Fruit fly (Drosophila melanogaster): Measurements from ENCODE around the gene nau.

nau gene

DNA sequence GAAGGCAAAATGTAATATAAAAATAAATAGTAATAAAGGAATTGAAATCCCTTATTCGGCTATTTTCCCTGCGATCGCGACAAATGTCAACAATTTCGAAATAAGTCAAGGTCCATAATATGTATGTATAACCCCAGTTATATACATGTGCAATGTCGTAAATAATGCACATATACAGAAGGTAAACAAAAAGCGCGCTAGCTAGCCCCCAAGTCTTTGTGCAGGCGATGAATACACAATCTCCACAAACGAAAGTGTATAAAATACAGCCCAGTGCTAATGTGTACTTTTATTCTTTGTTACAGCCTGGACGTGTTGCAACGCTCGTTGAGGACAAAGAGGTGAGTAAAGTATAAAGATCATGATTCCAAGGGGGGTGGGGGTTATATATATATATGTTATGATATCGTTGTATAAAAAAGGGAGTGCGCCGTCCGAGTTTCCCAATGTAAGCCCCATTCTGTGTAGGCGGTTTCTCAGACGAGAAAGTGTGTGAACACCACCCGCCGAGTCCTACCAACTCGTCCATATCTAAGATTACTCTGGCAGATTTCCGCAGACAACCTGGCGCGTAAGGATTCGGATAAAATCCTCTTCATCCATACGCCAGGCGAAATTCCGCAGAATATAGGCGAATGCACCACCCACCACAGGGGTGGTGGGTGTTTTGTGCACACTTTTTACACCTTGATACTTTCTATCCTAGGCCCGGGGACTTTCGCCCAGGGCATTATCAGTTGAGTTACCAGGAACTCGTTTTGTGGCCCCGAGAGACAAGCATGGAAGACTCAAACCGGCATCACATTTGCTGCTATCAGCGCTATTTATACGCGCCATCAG is 11.7 kb upstream of the nau start (continued):
- TF ChIP-seq CG3407 (GFP tag; optimal IDR thresholded peaks at IDR 0.05) (no peak), MESR4 (GFP tag; optimal IDR thresholded peaks at IDR 0.05) (no peak), inv (GFP tag; IDR thresholded peaks at IDR 0.05; ENCODE audit: partially characterized antibody) (peak; percentile 45), bsh (GFP tag; optimal IDR thresholded peaks at IDR 0.05) (no peak), Fer3 (tag; optimal IDR thresholded peaks at IDR 0.05) (no peak), stc (GFP tag; IDR thresholded peaks at IDR 0.05) (0 out of 2 replicates have a peak, but pooled peaks have one; percentile 32), emc (GFP tag; optimal IDR thresholded peaks at IDR 0.05) (no peak), Hmx (GFP tag; optimal IDR thresholded peaks at IDR 0.05) (no peak), CG12219 (GFP tag; optimal IDR thresholded peaks at IDR 0.05) (peak; percentile 45), insv (GFP tag; optimal IDR thresholded peaks at IDR 0.05) (no peak)

DNA sequence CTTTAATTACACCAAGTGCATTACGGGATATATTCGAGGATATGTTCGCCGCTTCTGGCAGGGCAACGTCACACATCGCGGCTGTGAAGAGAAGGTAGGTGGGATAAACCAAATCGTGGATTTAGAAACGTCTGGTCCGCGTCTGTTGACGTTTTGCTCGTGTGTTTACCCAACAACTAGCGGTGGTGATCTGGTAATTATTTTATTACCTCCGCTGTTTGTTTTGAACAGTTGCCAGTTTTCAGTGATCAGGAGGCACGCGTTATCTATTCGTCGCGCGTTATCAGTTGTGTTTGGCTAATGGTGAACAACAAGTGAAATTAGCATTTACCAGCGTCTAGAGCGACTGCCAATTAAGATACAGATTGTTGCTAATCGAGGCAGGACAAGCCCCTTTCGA is 10.9 kb upstream of the nau start:
- TF ChIP-seq sqz (GFP tag; optimal IDR thresholded peaks at IDR 0.05): peak; percentile 10
- peak; percentile 75 for TF ChIP-seq twi (tag; optimal IDR thresholded peaks at IDR 0.05)
- TF ChIP-seq Fer3 (tag; optimal IDR thresholded peaks at IDR 0.05): peak; percentile 47
- no peak for TF ChIP-seq Opbp (GFP tag; IDR thresholded peaks at IDR 0.05; ENCODE audit: partially characterized antibody)
- peak; percentile 21 for TF ChIP-seq onecut (GFP tag; IDR thresholded peaks at IDR 0.05)
- TF ChIP-seq Sox100B (GFP tag; optimal IDR thresholded peaks at IDR 0.05): no peak
- TF ChIP-seq Vsx1 (GFP tag; optimal IDR thresholded peaks at IDR 0.05): peak; percentile 41
- no peak for TF ChIP-seq Neu2 (GFP tag; optimal IDR thresholded peaks at IDR 0.05; ENCODE audit: borderline replicate concordance)
- TF ChIP-seq Stat92E (GFP tag; optimal IDR thresholded peaks at IDR 0.05): no peak
- peak; percentile 21 for TF ChIP-seq D19B (GFP tag; optimal IDR thresholded peaks at IDR 0.05)
- TF ChIP-seq so (GFP tag; IDR thresholded peaks at IDR 0.05): peak; percentile 40; the same call in 1 of the 3 replicates
- peak; percentile 79 for TF ChIP-seq CG34376 (GFP tag; optimal IDR thresholded peaks at IDR 0.05)
- TF ChIP-seq tup (GFP tag; optimal IDR thresholded peaks at IDR 0.05): peak; percentile 40
- peak; percentile 46 for TF ChIP-seq CG2120 (GFP tag; optimal IDR thresholded peaks at IDR 0.05)
- no peak for TF ChIP-seq dm (GFP tag; optimal IDR thresholded peaks at IDR 0.05)
- no peak for TF ChIP-seq Doc3 (GFP tag; IDR thresholded peaks at IDR 0.05; ENCODE audit: partially characterized antibody)
- peak; percentile 24 for TF ChIP-seq Fer2 (tag; optimal IDR thresholded peaks at IDR 0.05)
- TF ChIP-seq mam (GFP tag; optimal IDR thresholded peaks at IDR 0.05): peak; percentile 7
- TF ChIP-seq CG2116 (GFP tag; optimal IDR thresholded peaks at IDR 0.05): peak; percentile 2
- peak; percentile 54 for TF ChIP-seq CG4328 (GFP tag; optimal IDR thresholded peaks at IDR 0.05)
- peak; percentile 55 for TF ChIP-seq CG6854 (GFP tag; optimal IDR thresholded peaks at IDR 0.05)
- TF ChIP-seq scrt (GFP tag; optimal IDR thresholded peaks at IDR 0.05): peak; percentile 46
- TF ChIP-seq CG11093 (GFP tag; IDR thresholded peaks at IDR 0.05): no peak
- peak; percentile 12 for TF ChIP-seq bcd (GFP tag; optimal IDR thresholded peaks at IDR 0.05)
- no peak for TF ChIP-seq Tbp (GFP tag; optimal IDR thresholded peaks at IDR 0.05)
- TF ChIP-seq CG31441 (GFP tag; IDR thresholded peaks at IDR 0.05): no peak
- TF ChIP-seq B-H1 (GFP tag; IDR thresholded peaks at IDR 0.05): no peak
- no peak for TF ChIP-seq gcm2 (GFP tag; optimal IDR thresholded peaks at IDR 0.05)
- peak; percentile 42 for TF ChIP-seq Hand (GFP tag; optimal IDR thresholded peaks at IDR 0.05)
- peak; percentile 64 for TF ChIP-seq odd (GFP tag; optimal IDR thresholded peaks at IDR 0.05)
- peak; percentile 87 for TF ChIP-seq lab (GFP tag; optimal IDR thresholded peaks at IDR 0.05)
- TF ChIP-seq sr (GFP tag; IDR thresholded peaks at IDR 0.05): no peak
- peak; percentile 75 for TF ChIP-seq schlank (tag; optimal IDR thresholded peaks at IDR 0.05)
- TF ChIP-seq psq (GFP tag; optimal IDR thresholded peaks at IDR 0.05): no peak
- TF ChIP-seq Med (GFP tag): peak; percentile 87
- no peak for TF ChIP-seq Gsc (GFP tag; IDR thresholded peaks at IDR 0.05)
- TF ChIP-seq YL-1 (GFP tag; optimal IDR thresholded peaks at IDR 0.05): peak; percentile 23
- TF ChIP-seq CG14710 (tag; optimal IDR thresholded peaks at IDR 0.05): no peak
